Worm (Caenorhabditis elegans) whole organism, mixed stage, embryonic: Measurements from ENCODE around the gene T25D1.2.

Source experiments
- M03D4.4 ChIP-seq: sonication (generic microtip); optimal IDR thresholded peaks from 2 replicates; lab custom pipeline; 2017; ENCODE audit warnings: mild to moderate bottlenecking, missing genetic modification characterization, missing compliant biosample characterization
- bed-3 ChIP-seq: fragments of 200-800 bp; sonication (Bioruptor generic); optimal IDR thresholded peaks from 3 replicates; lab custom pipeline; 2018; ENCODE audit warnings: mild to moderate bottlenecking, missing genetic modification characterization, moderate library complexity, missing compliant biosample characterization
- blmp-1 ChIP-seq: fragments of 150-350 bp; optimal IDR thresholded peaks from 2 replicates; lab custom pipeline; 2014; ENCODE audit warnings: missing biosample characterization, missing genetic modification characterization
- ceh-43 ChIP-seq: fragments of 200-800 bp; sonication (Bioruptor generic); optimal IDR thresholded peaks from 2 replicates; lab custom pipeline; 2018; ENCODE audit warnings: mild to moderate bottlenecking, missing genetic modification characterization, moderate library complexity, missing compliant biosample characterization
- ceh-83 ChIP-seq: fragments of 200-800 bp; sonication (Bioruptor generic); optimal IDR thresholded peaks from 2 replicates; lab custom pipeline; 2018; ENCODE audit warnings: mild to moderate bottlenecking, missing genetic modification characterization, missing compliant biosample characterization
- ces-1 ChIP-seq: fragments of 150-350 bp; optimal IDR thresholded peaks from 2 replicates; lab custom pipeline; 2014; ENCODE audit warnings: missing biosample characterization, missing genetic modification reagents, missing genetic modification characterization
- cnd-1 ChIP-seq: fragments of 200-800 bp; sonication (Bioruptor generic); optimal IDR thresholded peaks from 2 replicates; lab custom pipeline; 2018; ENCODE audit warnings: mild to moderate bottlenecking, missing genetic modification characterization, missing compliant biosample characterization
- drap-1 ChIP-seq: fragments of 200-800 bp; sonication (Bioruptor generic); optimal IDR thresholded peaks from 3 replicates; lab custom pipeline; 2018; ENCODE audit warnings: mild to moderate bottlenecking, missing genetic modification characterization, missing compliant biosample characterization
- elt-1 ChIP-seq: sonication (generic microtip); optimal IDR thresholded peaks from 2 replicates; lab custom pipeline; 2017; ENCODE audit warnings: missing genetic modification characterization, mild to moderate bottlenecking, missing compliant biosample characterization, antibody characterized with exemption, moderate library complexity, borderline replicate concordance; ENCODE audit not compliant: insufficient read depth
- elt-3 ChIP-seq: fragments of 150-350 bp; optimal IDR thresholded peaks from 2 replicates; lab custom pipeline; 2014; ENCODE audit warnings: missing biosample characterization, missing genetic modification characterization
- flh-1 ChIP-seq: fragments of 200-800 bp; sonication (Bioruptor generic); optimal IDR thresholded peaks from 2 replicates; lab custom pipeline; 2018; ENCODE audit warnings: mild to moderate bottlenecking, missing genetic modification characterization, moderate library complexity, missing compliant biosample characterization
- ham-2 ChIP-seq: fragments of 200-800 bp; sonication (Bioruptor generic); optimal IDR thresholded peaks from 2 replicates; lab custom pipeline; 2018; ENCODE audit warnings: mild to moderate bottlenecking, missing genetic modification characterization, missing compliant biosample characterization
- hlh-1 ChIP-seq: fragments of 150-350 bp; optimal IDR thresholded peaks from 2 replicates; lab custom pipeline; 2014; ENCODE audit warnings: missing biosample characterization, missing genetic modification reagents, missing genetic modification characterization
- lin-13 ChIP-seq: fragments of 150-350 bp; optimal IDR thresholded peaks from 2 replicates; lab custom pipeline; 2014; ENCODE audit warnings: missing biosample characterization, missing genetic modification characterization
- lin-32 ChIP-seq: fragments of 200-800 bp; sonication (Bioruptor generic); optimal IDR thresholded peaks from 2 replicates; lab custom pipeline; 2018; ENCODE audit warnings: mild to moderate bottlenecking, missing genetic modification characterization, missing compliant biosample characterization
- lsy-2 ChIP-seq: fragments of 150-350 bp; optimal IDR thresholded peaks from 2 replicates; lab custom pipeline; 2014; ENCODE audit warnings: missing biosample characterization, missing genetic modification characterization
- mep-1 ChIP-seq: fragments of 150-350 bp; optimal IDR thresholded peaks from 2 replicates; lab custom pipeline; 2017; ENCODE audit warnings: missing biosample characterization, missing genetic modification reagents, missing genetic modification characterization, inconsistent platforms
- mls-2 ChIP-seq: sonication (generic microtip); optimal IDR thresholded peaks from 2 replicates; lab custom pipeline; 2016; ENCODE audit warnings: mild to moderate bottlenecking, missing genetic modification characterization, moderate library complexity, missing compliant biosample characterization
- nhr-12 ChIP-seq: fragments of 150-350 bp; optimal IDR thresholded peaks from 2 replicates; lab custom pipeline; 2014; ENCODE audit warnings: missing biosample characterization, missing genetic modification characterization
- nhr-2 ChIP-seq: fragments of 150-350 bp; optimal IDR thresholded peaks from 2 replicates; lab custom pipeline; 2014; ENCODE audit warnings: missing biosample characterization, missing genetic modification characterization
- nhr-237 ChIP-seq: fragments of 150-350 bp; optimal IDR thresholded peaks from 2 replicates; lab custom pipeline; 2014; ENCODE audit warnings: missing biosample characterization, missing genetic modification characterization
- nhr-28 ChIP-seq: fragments of 150-350 bp; optimal IDR thresholded peaks from 2 replicates; lab custom pipeline; 2014; ENCODE audit warnings: missing biosample characterization, missing genetic modification characterization
- nhr-76 ChIP-seq: sonication (generic microtip); optimal IDR thresholded peaks from 2 replicates; lab custom pipeline; 2017; ENCODE audit warnings: missing biosample characterization, missing genetic modification characterization
- pha-4 ChIP-seq: fragments of 150-350 bp; optimal IDR thresholded peaks from 2 replicates; lab custom pipeline; 2018; ENCODE audit warnings: missing biosample characterization, missing genetic modification reagents, missing genetic modification characterization
- sem-2 ChIP-seq: fragments of 200-800 bp; sonication (Bioruptor generic); optimal IDR thresholded peaks from 2 replicates; lab custom pipeline; 2018; ENCODE audit warnings: mild to moderate bottlenecking, missing genetic modification characterization, missing compliant biosample characterization
- snpc-4 ChIP-seq: fragments of 150-350 bp; optimal IDR thresholded peaks from 2 replicates; lab custom pipeline; 2014; ENCODE audit warnings: missing biosample characterization, missing genetic modification characterization
- sptf-1 ChIP-seq: sonication (generic microtip); optimal IDR thresholded peaks from 2 replicates; lab custom pipeline; 2017; ENCODE audit warnings: mild to moderate bottlenecking, missing genetic modification characterization, moderate library complexity, missing compliant biosample characterization
- tbx-8 ChIP-seq: fragments of 200-800 bp; sonication (Bioruptor generic); optimal IDR thresholded peaks from 2 replicates; lab custom pipeline; 2018; ENCODE audit warnings: mild to moderate bottlenecking, missing genetic modification characterization, moderate library complexity, missing compliant biosample characterization
- unc-120 ChIP-seq: sonication (generic microtip); optimal IDR thresholded peaks from 2 replicates; lab custom pipeline; 2017; ENCODE audit warnings: missing genetic modification characterization, missing compliant biosample characterization; ENCODE audit not compliant: poor library complexity, severe bottlenecking
- unc-39 ChIP-seq: fragments of 150-350 bp; optimal IDR thresholded peaks from 2 replicates; lab custom pipeline; 2014; ENCODE audit warnings: missing biosample characterization, missing genetic modification characterization
- unc-62 ChIP-seq: fragments of 150-350 bp; optimal IDR thresholded peaks from 2 replicates; lab custom pipeline; 2014; ENCODE audit warnings: missing biosample characterization, missing genetic modification reagents, missing genetic modification characterization
- ztf-11 ChIP-seq: fragments of 150-350 bp; optimal IDR thresholded peaks from 2 replicates; lab custom pipeline; 2014; ENCODE audit warnings: missing biosample characterization, missing genetic modification characterization

T25D1.2 gene

DNA sequence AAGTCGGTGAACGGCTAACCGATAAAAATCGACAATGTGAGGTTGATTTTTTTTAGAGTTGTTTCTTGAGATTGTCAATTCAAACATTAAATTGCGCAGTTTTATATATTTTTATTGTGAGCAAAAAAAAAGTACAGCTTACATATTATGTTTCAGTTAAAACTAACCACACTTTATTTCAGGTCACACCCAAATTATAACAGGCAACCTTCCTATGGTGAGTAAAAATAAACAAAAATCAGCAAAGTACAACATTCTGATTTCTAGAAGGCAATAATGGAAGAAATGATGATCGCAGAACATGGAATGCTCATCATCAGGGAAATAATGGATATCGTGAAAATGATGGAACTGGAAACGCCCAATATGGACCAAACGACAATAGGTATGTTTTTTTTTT, 20.7 kb upstream of the T25D1.2 start, which contains the start of gene K05G3.2:
Gene K05G3.2, plus strand, starts transcription at position 301 of the 400 bp plus-strand sequence.
- TF ChIP-seq sem-2 (GFP tag; lab: Kevin White, UChicago) = no peak
- no peak for TF ChIP-seq flh-1 (GFP tag; lab: Kevin White, UChicago)

DNA sequence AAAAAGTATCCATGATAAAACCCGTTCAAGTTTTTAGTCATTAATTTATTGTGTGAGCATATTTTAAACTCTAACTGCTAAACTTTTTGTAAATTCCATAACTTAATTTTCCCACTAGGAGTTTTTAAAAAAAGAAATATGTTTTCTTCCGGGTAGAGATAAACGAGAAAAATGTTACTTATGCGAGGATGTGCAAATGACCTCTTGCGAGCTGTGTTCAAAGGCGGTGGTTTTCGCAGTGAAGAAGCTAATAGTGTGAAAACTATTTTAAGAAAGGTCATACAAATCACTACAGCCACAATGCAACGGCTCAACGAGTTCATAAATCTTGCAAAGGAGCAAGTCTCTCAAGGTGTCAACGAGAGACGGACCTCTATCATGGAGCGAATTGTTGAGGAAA, 14.3 kb upstream of the T25D1.2 start, which contains the start of gene K05G3.1:
Gene K05G3.1, plus strand, starts transcription at position 301 of the 400 bp plus-strand sequence.
- TF ChIP-seq ceh-83 (GFP tag; lab: Kevin White, UChicago) = no peak
- no peak for TF ChIP-seq mep-1 (tag; lab: Kevin White, UChicago)
- no peak for TF ChIP-seq ces-1 (GFP tag; lab: Kevin White, UChicago)
- TF ChIP-seq ztf-11 = no peak
- TF ChIP-seq bed-3 = no peak
- no peak for TF ChIP-seq cnd-1 (tag; lab: Kevin White, UChicago)
- no peak for TF ChIP-seq unc-120 (tag; lab: Kevin White, UChicago)
- TF ChIP-seq nhr-28 (tag; lab: Kevin White, UChicago) = no peak
- no peak for TF ChIP-seq pha-4 (tag; lab: Kevin White, UChicago)
- no peak for TF ChIP-seq flh-1 (GFP tag; lab: Kevin White, UChicago)
- TF ChIP-seq elt-1 = no peak
- no peak for TF ChIP-seq lin-32
- TF ChIP-seq tbx-8 = no peak

DNA sequence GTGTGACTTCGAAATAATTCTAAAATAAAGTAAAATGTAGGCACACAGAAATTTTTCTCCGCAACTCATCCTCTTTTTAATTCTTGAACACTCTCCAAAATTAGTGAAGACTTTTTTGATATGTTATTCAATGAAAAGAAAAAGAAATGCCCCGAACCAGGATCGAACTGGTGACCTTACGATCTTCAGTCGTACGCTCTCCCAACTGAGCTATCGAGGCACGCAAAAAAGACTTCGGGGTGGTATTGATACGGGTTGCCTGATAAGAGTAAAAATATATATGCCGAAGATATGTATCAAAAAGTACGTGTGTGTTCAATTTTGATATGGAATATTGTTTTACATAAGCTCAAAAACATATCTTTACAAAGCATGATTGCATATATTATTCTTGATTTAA, 12.4 kb upstream of the T25D1.2 start:
- TF ChIP-seq lin-13 (tag; lab: Kevin White, UChicago) = no peak
- TF ChIP-seq lsy-2 (tag; lab: Kevin White, UChicago) = no peak
- TF ChIP-seq sem-2 (GFP tag; lab: Kevin White, UChicago) = no peak
- TF ChIP-seq ham-2 (GFP tag; lab: Kevin White, UChicago) = no peak
- no peak for TF ChIP-seq drap-1 (GFP tag; lab: Kevin White, UChicago)
- no peak for TF ChIP-seq nhr-237
- TF ChIP-seq nhr-76 (tag; lab: Kevin White, UChicago) = no peak
- TF ChIP-seq flh-1 (GFP tag; lab: Kevin White, UChicago) = no peak
- no peak for TF ChIP-seq lin-32
- TF ChIP-seq tbx-8 = no peak
- no peak for TF ChIP-seq blmp-1
- TF ChIP-seq elt-3 (tag; lab: Kevin White, UChicago) = no peak
- no peak for TF ChIP-seq nhr-12 (tag; lab: Kevin White, UChicago)
- no peak for TF ChIP-seq ceh-83 (GFP tag; lab: Kevin White, UChicago)
- no peak for TF ChIP-seq mep-1 (tag; lab: Kevin White, UChicago)
- no peak for TF ChIP-seq ztf-11
- no peak for TF ChIP-seq snpc-4 (tag; lab: Kevin White, UChicago)
- TF ChIP-seq cnd-1 (tag; lab: Kevin White, UChicago) = no peak
- no peak for TF ChIP-seq unc-39 (tag; lab: Kevin White, UChicago)
- no peak for TF ChIP-seq unc-120 (tag; lab: Kevin White, UChicago)

DNA sequence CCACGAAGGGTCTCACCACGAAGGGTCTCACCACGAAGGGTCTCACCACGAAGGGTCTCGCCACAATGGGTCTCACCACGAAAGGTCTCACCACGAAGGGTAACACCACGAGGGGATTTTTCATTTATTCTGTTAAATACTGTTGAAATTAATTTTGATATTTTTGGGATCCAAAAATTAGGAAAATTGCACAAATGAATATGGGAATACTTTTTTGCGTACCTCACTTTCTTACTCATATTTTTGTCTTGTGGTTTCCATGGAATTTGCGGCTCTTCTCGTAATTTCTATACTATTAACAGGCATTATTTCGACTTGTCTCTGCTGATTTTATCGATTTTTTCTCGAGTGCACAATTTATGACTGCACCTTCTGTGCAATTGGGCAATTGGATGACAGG, 10.0 kb upstream of the T25D1.2 start, which contains the start of gene T25D1.3:
Gene T25D1.3, plus strand, starts transcription at position 301 of the 400 bp plus-strand sequence.
- TF ChIP-seq elt-1 (no peak), sem-2 (GFP tag; lab: Kevin White, UChicago) (no peak), ces-1 (GFP tag; lab: Kevin White, UChicago) (no peak), ham-2 (GFP tag; lab: Kevin White, UChicago) (no peak), ztf-11 (no peak), lin-32 (no peak), sptf-1 (tag; lab: Kevin White, UChicago) (no peak), cnd-1 (tag; lab: Kevin White, UChicago) (no peak), unc-62 (GFP tag; lab: Kevin White, UChicago) (no peak)

DNA sequence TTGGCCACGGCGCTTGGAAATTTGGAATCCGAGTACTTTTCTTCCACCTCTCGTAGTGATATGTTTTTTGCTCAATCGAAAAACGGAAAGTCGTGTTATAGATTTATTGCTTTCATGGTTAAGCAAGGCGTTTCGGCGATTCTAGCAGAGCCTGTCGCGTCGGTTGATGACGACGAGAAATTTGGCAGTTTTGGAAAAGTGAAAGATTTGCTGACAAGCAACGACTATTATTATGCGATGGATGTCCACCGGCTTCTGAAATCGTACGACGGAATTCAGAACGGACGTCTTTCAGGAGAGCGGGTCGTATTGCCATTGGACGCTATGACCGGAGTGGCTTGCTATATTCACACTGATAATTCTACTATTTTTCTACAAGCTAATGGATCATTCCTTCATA, 3.4 kb downstream of the T25D1.2 start:
- no peak for TF ChIP-seq ham-2 (GFP tag; lab: Kevin White, UChicago)
- no peak for TF ChIP-seq nhr-76 (tag; lab: Kevin White, UChicago)
- no peak for TF ChIP-seq unc-120 (tag; lab: Kevin White, UChicago)
- TF ChIP-seq pha-4 (tag; lab: Kevin White, UChicago) = no peak
- TF ChIP-seq elt-1 = no peak
- no peak for TF ChIP-seq lin-32
- TF ChIP-seq nhr-12 (tag; lab: Kevin White, UChicago) = no peak
- no peak for TF ChIP-seq M03D4.4 (tag; lab: Kevin White, UChicago)
- no peak for TF ChIP-seq nhr-28 (tag; lab: Kevin White, UChicago)
- no peak for TF ChIP-seq mls-2 (tag; lab: Kevin White, UChicago)
- TF ChIP-seq nhr-2 (tag; lab: Kevin White, UChicago) = no peak
- TF ChIP-seq blmp-1 = no peak
- TF ChIP-seq hlh-1 = no peak
- TF ChIP-seq lin-13 (tag; lab: Kevin White, UChicago) = no peak
- TF ChIP-seq ztf-11 = no peak
- TF ChIP-seq ceh-43 (GFP tag; lab: Kevin White, UChicago) = no peak
- no peak for TF ChIP-seq bed-3
- TF ChIP-seq nhr-237 = no peak
- TF ChIP-seq cnd-1 (tag; lab: Kevin White, UChicago) = no peak
- TF ChIP-seq sptf-1 (tag; lab: Kevin White, UChicago) = no peak
